Fruit fly (Drosophila melanogaster) whole organism, embryonic: ENCODE data around the gene CG43251.

Experiments used
- CG12155 ChIP-seq: fragments of 200-800 bp; sonication (Bioruptor generic); optimal IDR thresholded peaks from 3 replicates; lab custom pipeline; 2016; ENCODE audit warnings: missing biosample characterization, missing genetic modification characterization
- CG13775 ChIP-seq: fragments of 200-800 bp; sonication (Bioruptor generic); optimal IDR thresholded peaks from 3 replicates; lab custom pipeline; 2017; ENCODE audit warnings: missing biosample characterization, mild to moderate bottlenecking, missing genetic modification characterization
- CG13894 ChIP-seq: fragments of 200-800 bp; sonication (Bioruptor generic); optimal IDR thresholded peaks from 3 replicates; lab custom pipeline; 2018; ENCODE audit warnings: missing biosample characterization, mild to moderate bottlenecking, missing genetic modification characterization, moderate library complexity
- CG15479 ChIP-seq: fragments of 200-800 bp; sonication (Bioruptor generic); optimal IDR thresholded peaks from 3 replicates; lab custom pipeline; 2019; ENCODE audit warnings: missing biosample characterization, mild to moderate bottlenecking, missing genetic modification characterization, moderate library complexity
- CG17612 ChIP-seq: fragments of 200-800 bp; sonication (Bioruptor generic); IDR thresholded peaks from 2 replicates; pipeline ENCODE4 v1.3.6; 2022; ENCODE audit warnings: missing biosample characterization, missing genetic modification characterization
- CG2202 ChIP-seq: fragments of 200-800 bp; sonication (Bioruptor generic); optimal IDR thresholded peaks from 2 replicates; lab custom pipeline; 2018; ENCODE audit warnings: missing biosample characterization, mild to moderate bottlenecking, missing genetic modification characterization
- CG30403 ChIP-seq: fragments of 200-800 bp; sonication (Bioruptor generic); optimal IDR thresholded peaks from 3 replicates; lab custom pipeline; 2016; ENCODE audit warnings: missing biosample characterization, missing genetic modification characterization
- CG32767 ChIP-seq: fragments of 200-800 bp; sonication (Bioruptor generic); IDR thresholded peaks from 2 replicates; pipeline ENCODE4 v1.3.6; 2022; ENCODE audit warnings: missing biosample characterization, missing genetic modification characterization
- CG4328 ChIP-seq: fragments of 200-800 bp; sonication (Bioruptor generic); optimal IDR thresholded peaks from 3 replicates; lab custom pipeline; 2017; ENCODE audit warnings: missing biosample characterization, missing genetic modification reagents, missing genetic modification characterization
- CG4854 ChIP-seq: fragments of 200-800 bp; sonication (Bioruptor generic); optimal IDR thresholded peaks from 2 replicates; lab custom pipeline; 2016; ENCODE audit warnings: missing biosample characterization, missing genetic modification characterization, inconsistent platforms
- CG6689 ChIP-seq: fragments of 200-800 bp; sonication (Bioruptor generic); IDR thresholded peaks from 2 replicates; pipeline ENCODE4 v1.3.6; 2022; ENCODE audit warnings: missing biosample characterization, missing genetic modification characterization
- Doc3 ChIP-seq: fragments of 200-800 bp; sonication (Bioruptor generic); IDR thresholded peaks from 3 replicates; pipeline ENCODE4 v1.3.6; 2022; ENCODE audit warnings: missing biosample characterization, missing genetic modification characterization; ENCODE audit not compliant: partially characterized antibody
- E2f2 ChIP-seq: fragments of 200-800 bp; sonication (Bioruptor generic); IDR thresholded peaks from 2 replicates; pipeline ENCODE4 v1.3.6; 2022; ENCODE audit warnings: missing biosample characterization, missing genetic modification characterization
- Hey ChIP-seq: fragments of 200-800 bp; sonication (Bioruptor generic); optimal IDR thresholded peaks from 3 replicates; lab custom pipeline; 2018; ENCODE audit warnings: missing biosample characterization, mild to moderate bottlenecking, missing genetic modification characterization
- Lim3 ChIP-seq: fragments of 200-800 bp; sonication (Bioruptor generic); IDR thresholded peaks from 2 replicates; pipeline ENCODE4 v1.3.6; 2022; ENCODE audit warnings: missing biosample characterization, missing genetic modification characterization
- Med ChIP-seq: fragments of 200-800 bp; sonication (Bioruptor generic); peaks from one replicate; lab custom pipeline; 2016; ENCODE audit warnings: missing biosample characterization, missing genetic modification characterization, mild to moderate bottlenecking, inconsistent platforms, moderate library complexity
- Scr ChIP-seq: fragments of 200-800 bp; sonication (Bioruptor generic); IDR thresholded peaks from 2 replicates; pipeline ENCODE4 v1.3.6; 2022; ENCODE audit warnings: missing biosample characterization, missing genetic modification characterization; ENCODE audit not compliant: partially characterized antibody
- Sry-δ ChIP-seq: fragments of 200-800 bp; sonication (Bioruptor generic); optimal IDR thresholded peaks from 2 replicates; lab custom pipeline; 2016; ENCODE audit warnings: missing biosample characterization, missing genetic modification characterization
- Trl ChIP-seq, 3 experiments: fragments of >200 bp in 2 of 3; fragments of 200-800 bp in 1 of 3; sonication (Bioruptor generic) in 1 of 3; optimal IDR thresholded peaks; 2 replicates in 1 of 3; 3 replicates in 2 of 3; lab custom pipeline; 2016 to 2017; ENCODE audit warnings: missing biosample characterization in 1 of 3, missing genetic modification characterization in 1 of 3
- Xbp1 ChIP-seq: fragments of 200-800 bp; sonication (Bioruptor generic); optimal IDR thresholded peaks from 3 replicates; lab custom pipeline; 2016; ENCODE audit warnings: missing biosample characterization, mild to moderate bottlenecking, missing genetic modification characterization
- abd-A ChIP-seq: fragments of 200-800 bp; sonication (Bioruptor generic); optimal IDR thresholded peaks from 3 replicates; lab custom pipeline; 2019; ENCODE audit warnings: missing biosample characterization, mild to moderate bottlenecking, missing genetic modification characterization, moderate library complexity
- chm ChIP-seq: fragments of 200-800 bp; sonication (Bioruptor generic); IDR thresholded peaks from 2 replicates; pipeline ENCODE4 v1.3.6; 2022; ENCODE audit warnings: missing biosample characterization, missing genetic modification characterization
- ci ChIP-seq: fragments of 200-800 bp; sonication (Bioruptor generic); IDR thresholded peaks from 3 replicates; pipeline ENCODE4 v1.3.6; 2022; ENCODE audit warnings: missing biosample characterization, missing genetic modification characterization
- croc ChIP-seq: fragments of 200-800 bp; sonication (Bioruptor generic); conservative IDR thresholded peaks from 3 replicates; pipeline ENCODE4 v1.3.6; 2022; ENCODE audit warnings: missing biosample characterization, missing genetic modification characterization
- crol ChIP-seq: fragments of 200-800 bp; sonication (Bioruptor generic); IDR thresholded peaks from 2 replicates; pipeline ENCODE4 v1.3.6; 2022; ENCODE audit warnings: missing biosample characterization, missing genetic modification characterization
- dimm ChIP-seq: fragments of 200-800 bp; sonication (Bioruptor generic); IDR thresholded peaks from 2 replicates; pipeline ENCODE4 v1.3.6; 2022; ENCODE audit warnings: missing biosample characterization, missing genetic modification characterization
- gcm ChIP-seq: fragments of 200-800 bp; sonication (Bioruptor generic); optimal IDR thresholded peaks from 2 replicates; lab custom pipeline; 2019; ENCODE audit warnings: missing biosample characterization, mild to moderate bottlenecking, missing genetic modification characterization, moderate library complexity
- h ChIP-seq: fragments of >200 bp; optimal IDR thresholded peaks from 2 replicates; lab custom pipeline; 2017
- insv ChIP-seq, 2 experiments: fragments of 200-800 bp; sonication (Bioruptor generic); optimal IDR thresholded peaks; 3 replicates each; lab custom pipeline; 2016 to 2018; ENCODE audit warnings: missing biosample characterization in 2 of 2, missing genetic modification characterization in 2 of 2
- onecut ChIP-seq: fragments of 200-800 bp; sonication (Bioruptor generic); IDR thresholded peaks from 2 replicates; pipeline ENCODE4 v1.3.6; 2022; ENCODE audit warnings: missing biosample characterization, missing genetic modification characterization
- org-1 ChIP-seq: fragments of 200-800 bp; sonication (Bioruptor generic); optimal IDR thresholded peaks from 2 replicates; lab custom pipeline; 2017; ENCODE audit warnings: missing biosample characterization, missing genetic modification characterization
- prd ChIP-seq, 3 experiments: fragments of >200 bp in 2 of 3; fragments of 200-800 bp in 1 of 3; sonication (Bioruptor generic) in 1 of 3; optimal IDR thresholded peaks in 2 of 3; IDR thresholded peaks in 1 of 3; 2 replicates in 2 of 3; 3 replicates in 1 of 3; pipeline versions ENCODE4 v1.3.6 to Lab custom; 2017 to 2022; ENCODE audit warnings: missing biosample characterization in 1 of 3, missing genetic modification characterization in 1 of 3
- pzg ChIP-seq: fragments of 200-800 bp; sonication (Bioruptor generic); optimal IDR thresholded peaks from 3 replicates; lab custom pipeline; 2018; ENCODE audit warnings: missing biosample characterization, mild to moderate bottlenecking, missing genetic modification characterization, moderate library complexity
- sna ChIP-seq: fragments of 200-800 bp; sonication (Bioruptor generic); IDR thresholded peaks from 2 replicates; pipeline ENCODE4 v1.3.6; 2022; ENCODE audit warnings: missing biosample characterization, missing genetic modification characterization; ENCODE audit not compliant: partially characterized antibody
- sr ChIP-seq: fragments of 200-800 bp; sonication (Bioruptor generic); IDR thresholded peaks from 3 replicates; pipeline ENCODE4 v1.3.6; 2022; ENCODE audit warnings: missing biosample characterization, missing genetic modification characterization
- tx ChIP-seq: fragments of 200-800 bp; sonication (Bioruptor generic); optimal IDR thresholded peaks from 2 replicates; lab custom pipeline; 2016; ENCODE audit warnings: missing biosample characterization, missing genetic modification characterization
- unc-4 ChIP-seq: fragments of 200-800 bp; sonication (Bioruptor generic); IDR thresholded peaks from 2 replicates; pipeline ENCODE4 v1.3.6; 2022; ENCODE audit warnings: missing biosample characterization, missing genetic modification characterization; ENCODE audit not compliant: partially characterized antibody

CG43251 gene

DNA sequence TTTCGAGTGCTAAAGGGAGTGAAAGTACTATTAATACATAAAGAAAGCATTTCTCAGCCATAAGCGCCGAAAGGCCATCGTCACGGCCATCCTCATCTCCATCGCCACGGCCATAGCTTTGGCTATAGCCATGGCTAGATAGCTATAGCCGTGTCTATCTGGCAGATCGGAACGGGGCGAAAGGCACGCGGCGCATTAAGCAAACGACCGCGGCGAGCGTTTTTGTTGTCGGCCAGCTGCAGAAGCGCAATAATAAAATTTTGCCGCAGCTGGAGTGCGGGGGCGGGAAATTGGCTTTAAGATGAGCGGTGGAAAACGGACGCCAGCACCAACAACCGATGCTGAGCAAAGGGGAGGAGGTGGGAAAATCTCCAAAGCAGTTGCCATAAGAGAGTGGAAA, 8.3 kb upstream of the CG43251 start:
- TF ChIP-seq Hey (tag; lab: Kevin White, UChicago), result peak; percentile 4
- no peak for TF ChIP-seq croc (GFP tag; lab: Robert Waterston, UW)
- no peak for TF ChIP-seq CG32767
- peak; percentile 54 for TF ChIP-seq abd-A
- TF ChIP-seq Trl (optimal IDR thresholded peaks at IDR 0.05; lab: Kevin White, UChicago), result no peak
- no peak for TF ChIP-seq Trl (GFP tag; optimal IDR thresholded peaks at IDR 0.05; lab: Kevin White, UChicago)
- TF ChIP-seq h (lab: Kevin White, UChicago), result no peak
- TF ChIP-seq CG15479 (GFP tag; lab: Kevin White, UChicago), result no peak
- TF ChIP-seq sna (GFP tag; lab: Robert Waterston, UW), result no peak
- no peak for TF ChIP-seq prd (optimal IDR thresholded peaks at IDR 0.05; lab: Kevin White, UChicago)
- no peak for TF ChIP-seq prd (GFP tag; IDR thresholded peaks at IDR 0.05; lab: Robert Waterston, UW)
- TF ChIP-seq sr (GFP tag; lab: Robert Waterston, UW), result no peak
- no peak for TF ChIP-seq CG4854 (GFP tag; lab: Kevin White, UChicago)
- TF ChIP-seq Med, result peak; percentile 47
- TF ChIP-seq Sry-δ (GFP tag; lab: Kevin White, UChicago), result no peak
- peak; percentile 88 for TF ChIP-seq CG13894 (tag; lab: Kevin White, UChicago)
- TF ChIP-seq CG30403 (GFP tag; lab: Kevin White, UChicago), result no peak
- no peak for TF ChIP-seq CG4328 (GFP tag; lab: Kevin White, UChicago)
- TF ChIP-seq Lim3, result no peak
- 0 out of 2 replicates have a peak, but pooled peaks have one; percentile 17 for TF ChIP-seq dimm (GFP tag; lab: Robert Waterston, UW)

DNA sequence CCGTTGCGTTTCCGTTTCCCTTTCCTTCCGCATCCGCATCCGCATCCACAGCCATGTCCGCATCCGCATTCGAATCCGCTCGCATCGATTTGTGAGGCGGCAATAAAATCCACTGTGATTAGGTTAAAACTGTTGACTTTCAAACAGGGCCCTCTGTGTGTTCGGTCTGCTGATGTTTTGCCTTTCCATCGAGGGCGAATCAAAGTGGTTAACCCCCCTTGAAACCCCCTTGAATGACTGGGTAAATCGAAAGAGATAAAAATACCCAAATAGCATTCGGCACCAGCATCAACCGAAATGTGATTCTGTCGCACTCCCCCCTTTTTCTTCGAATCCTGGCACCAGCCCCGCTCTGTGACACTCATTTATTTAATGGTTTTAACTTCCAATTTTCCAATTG, 5.7 kb upstream of the CG43251 start:
- TF ChIP-seq unc-4 (no peak), onecut (peak; percentile 35; the same call in 1 of the 2 replicates), tx (GFP tag; lab: Kevin White, UChicago) (no peak), CG13894 (tag; lab: Kevin White, UChicago) (peak; percentile 68), CG12155 (GFP tag; lab: Kevin White, UChicago) (no peak), Scr (GFP tag; lab: Robert Waterston, UW) (no peak), CG17612 (no peak), crol (GFP tag; lab: Robert Waterston, UW) (no peak), pzg (GFP tag; lab: Kevin White, UChicago) (no peak), gcm (GFP tag; lab: Kevin White, UChicago) (no peak), abd-A (peak; percentile 80), Med (peak; percentile 49), CG2202 (no peak), CG13775 (GFP tag; lab: Kevin White, UChicago) (peak; percentile 68), E2f2 (no peak), ci (no peak), insv (GFP tag; optimal IDR thresholded peaks at IDR 0.05; lab: Kevin White, UChicago) (no peak)

- TF ChIP-seq Doc3 (GFP tag; lab: Robert Waterston, UW) (no peak), Xbp1 (GFP tag; lab: Kevin White, UChicago) (no peak), chm (GFP tag; lab: Robert Waterston, UW) (no peak), org-1 (GFP tag; lab: Kevin White, UChicago) (no peak), CG6689 (no peak), CG2202 (no peak)
Measured at dm6 chr3L:20755585-20755984, 3.1 kb upstream of the CG43251 start, which contains the start of gene CG33912. Gene CG33912 (minus strand): TSS chr3L:20755685.
